Worm (Caenorhabditis elegans): Measurements from ENCODE around the gene F49E10.4.

The F49E10.4 gene

DNA sequence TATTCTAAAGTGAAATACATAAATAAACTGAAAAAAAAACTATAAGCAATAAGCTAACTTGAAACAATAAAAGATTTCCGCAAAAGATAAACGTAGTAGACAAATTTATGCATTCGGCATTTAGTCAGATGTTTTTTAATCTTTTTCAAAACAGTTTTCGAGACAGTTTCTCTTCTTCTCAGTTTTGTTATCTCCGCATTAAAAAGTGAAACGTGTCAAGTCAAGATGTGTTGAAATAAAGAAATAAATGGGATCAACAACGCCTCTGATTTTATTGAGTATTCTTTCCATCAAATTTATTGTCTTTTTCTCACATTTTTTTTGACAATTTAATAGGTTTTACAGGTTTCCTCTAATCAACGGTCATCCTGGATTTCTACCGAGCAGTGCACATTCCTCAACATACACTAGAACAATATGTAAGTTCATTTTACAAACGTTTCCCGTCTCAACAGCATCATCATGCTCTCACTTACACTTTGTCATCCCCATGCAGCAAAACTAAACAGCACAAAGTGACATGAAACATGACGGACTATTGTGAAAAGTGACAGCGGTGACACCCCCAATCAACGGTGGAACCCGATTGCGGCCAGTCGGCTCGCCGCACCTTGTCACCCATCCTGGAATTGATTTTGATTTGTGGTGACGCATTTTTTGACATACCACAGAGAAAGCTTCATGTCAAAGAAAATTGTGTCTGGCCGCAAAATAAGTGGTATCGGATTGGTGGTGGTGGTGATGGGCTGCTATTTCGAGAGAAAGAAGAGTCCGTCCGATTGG is 21.0 kb upstream of the F49E10.4 start:
- TF ChIP-seq unc-62 (GFP tag; optimal IDR thresholded peaks at IDR 0.05), result no peak

DNA sequence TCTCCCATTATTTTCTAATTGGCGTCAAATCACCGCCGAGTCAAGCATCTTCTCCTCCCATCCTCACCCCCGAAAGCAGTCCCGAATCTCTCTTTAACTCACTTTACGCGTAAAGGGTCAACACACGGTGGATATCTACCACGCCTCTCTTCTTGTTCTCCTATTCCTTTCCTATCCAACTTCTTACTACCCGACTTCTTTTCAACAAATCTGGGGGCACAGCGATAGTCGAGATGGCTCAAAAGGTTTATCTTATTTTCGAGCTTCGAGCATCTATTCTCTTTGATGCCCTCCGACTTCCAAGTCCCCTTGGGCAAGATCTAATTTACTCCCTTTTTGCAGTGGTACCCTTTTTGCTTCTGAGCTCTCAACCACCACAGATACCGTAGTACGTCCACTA is 16.5 kb upstream of the F49E10.4 start:
- TF ChIP-seq unc-62 (GFP tag; optimal IDR thresholded peaks at IDR 0.05), result no peak

DNA sequence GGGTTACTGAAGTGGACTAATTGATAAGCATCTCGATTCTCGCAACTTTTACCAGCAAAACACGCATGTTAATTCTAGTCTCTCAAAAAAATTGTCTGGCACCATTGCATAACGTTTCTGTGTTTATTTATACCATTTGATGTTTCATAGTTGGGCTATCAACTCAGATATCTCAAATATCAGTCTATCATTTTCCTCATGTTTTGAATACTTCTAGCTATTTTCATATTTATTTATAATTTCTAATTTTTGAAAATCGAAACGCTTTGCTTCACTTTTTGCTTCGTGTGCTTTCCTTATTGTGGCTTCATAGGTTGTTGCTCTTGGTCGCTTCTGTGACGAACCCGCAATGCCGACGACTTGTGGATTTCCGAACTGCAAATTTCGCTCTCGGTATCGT is 13.3 kb upstream of the F49E10.4 start, which contains the start of gene ctbp-1:
ctbp-1 (plus strand) TSS at position 301 of the 400 bp plus-strand sequence.
- no peak for TF ChIP-seq unc-62 (GFP tag; optimal IDR thresholded peaks at IDR 0.05)

DNA sequence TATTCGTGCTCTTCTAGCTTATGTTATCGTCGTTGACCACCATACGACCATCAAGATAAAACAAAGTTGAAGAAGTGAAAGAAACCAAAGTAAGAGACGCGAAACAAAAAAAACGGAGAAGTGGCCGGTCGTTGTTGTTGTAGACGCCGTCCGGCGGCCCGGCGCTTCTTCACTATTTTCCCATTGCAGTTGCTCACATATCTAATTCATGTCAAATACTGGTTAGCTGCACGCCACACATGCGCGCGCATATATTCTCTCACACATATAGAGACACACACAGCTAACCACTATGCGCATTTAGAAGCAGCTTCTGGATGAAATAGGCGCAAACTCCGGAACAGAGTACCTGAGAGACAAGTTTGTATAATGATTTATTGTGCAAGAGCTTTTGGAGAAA is 7.6 kb upstream of the F49E10.4 start:
- no peak for TF ChIP-seq unc-62 (GFP tag; optimal IDR thresholded peaks at IDR 0.05)

DNA sequence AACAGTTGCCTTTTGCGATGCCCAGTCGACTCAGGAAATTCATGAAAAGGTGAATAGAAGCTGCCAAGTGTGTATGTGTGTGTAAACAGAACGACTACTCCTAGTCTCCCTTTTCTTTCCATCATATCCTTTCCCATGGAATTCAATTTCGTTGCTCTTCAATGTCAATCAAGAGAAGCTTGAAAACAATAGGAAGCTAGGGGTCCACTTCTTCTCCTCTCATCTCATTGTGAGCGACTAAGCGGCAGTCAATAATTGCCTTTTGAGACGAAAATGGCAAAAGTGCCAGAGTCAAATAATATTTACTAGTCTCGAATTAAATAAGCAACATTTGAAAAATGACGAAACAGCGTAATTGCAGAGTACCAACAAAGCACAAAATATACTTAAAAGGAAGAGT is 6.1 kb upstream of the F49E10.4 start:
- TF ChIP-seq unc-62 (GFP tag; optimal IDR thresholded peaks at IDR 0.05), result no peak

DNA sequence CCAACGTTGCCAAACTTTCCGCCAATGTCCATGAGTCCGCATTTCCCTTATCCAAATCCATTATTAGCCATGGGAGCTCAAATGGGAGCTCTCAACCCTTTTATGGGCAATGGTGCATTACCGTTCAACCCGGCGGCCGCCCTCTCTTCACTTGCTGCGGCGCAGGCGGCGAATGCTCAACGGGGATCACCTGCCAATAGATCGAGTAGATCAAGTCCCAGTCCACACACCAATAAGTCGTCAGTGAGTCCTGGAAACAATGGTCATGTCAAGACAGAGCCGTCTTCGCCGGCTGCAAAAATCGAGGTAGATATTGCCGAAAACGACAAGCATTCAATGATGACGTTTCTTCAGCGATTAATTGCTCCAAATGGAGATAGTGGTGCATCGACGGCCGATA is 3.5 kb upstream of the F49E10.4 start:
- no peak for TF ChIP-seq unc-62 (GFP tag; optimal IDR thresholded peaks at IDR 0.05)

DNA sequence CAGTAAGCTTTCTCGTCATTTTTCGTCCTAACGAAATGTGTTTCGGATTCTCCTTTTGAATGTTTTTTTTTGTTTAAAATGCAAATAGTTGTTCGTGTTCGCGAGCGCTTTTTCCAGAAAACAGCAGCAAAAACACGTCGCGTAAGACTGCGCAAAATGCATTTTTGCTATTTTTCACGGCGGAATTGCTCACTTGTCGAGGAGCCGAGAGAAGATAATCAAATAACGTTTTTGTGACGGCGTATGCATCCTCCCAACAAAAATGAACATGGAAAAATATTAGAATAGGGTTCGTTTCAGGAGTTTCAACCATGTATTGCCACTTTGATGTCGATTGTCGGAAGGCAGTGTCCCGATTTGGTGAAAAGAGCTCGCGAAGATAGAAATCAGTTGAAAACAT is 1.4 kb downstream of the F49E10.4 start:
- no peak for TF ChIP-seq unc-62 (GFP tag; optimal IDR thresholded peaks at IDR 0.05)

DNA sequence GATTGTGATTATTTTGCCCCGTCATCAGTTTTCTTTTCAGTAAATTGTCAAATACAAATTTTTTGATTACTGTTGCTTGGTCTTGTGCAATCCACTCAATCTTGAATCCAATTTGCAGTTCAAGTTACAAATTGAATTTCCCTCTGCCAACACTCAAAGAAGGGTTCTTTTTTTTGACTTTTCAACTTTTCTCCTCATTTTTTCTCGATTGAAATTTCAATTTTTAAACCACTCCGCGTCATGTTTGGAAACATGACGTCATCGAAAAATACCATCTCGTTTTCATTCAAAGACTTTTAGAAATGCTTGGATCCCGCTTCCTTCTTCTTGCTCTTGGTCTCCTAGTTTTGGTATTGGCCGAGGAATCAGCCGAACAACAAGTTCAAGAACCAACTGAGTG is 9.9 kb downstream of the F49E10.4 start, which contains the start of gene flp-7:
flp-7 (plus strand) TSS at position 301 of the 400 bp plus-strand sequence.
- no peak for TF ChIP-seq unc-62 (GFP tag; optimal IDR thresholded peaks at IDR 0.05)

DNA sequence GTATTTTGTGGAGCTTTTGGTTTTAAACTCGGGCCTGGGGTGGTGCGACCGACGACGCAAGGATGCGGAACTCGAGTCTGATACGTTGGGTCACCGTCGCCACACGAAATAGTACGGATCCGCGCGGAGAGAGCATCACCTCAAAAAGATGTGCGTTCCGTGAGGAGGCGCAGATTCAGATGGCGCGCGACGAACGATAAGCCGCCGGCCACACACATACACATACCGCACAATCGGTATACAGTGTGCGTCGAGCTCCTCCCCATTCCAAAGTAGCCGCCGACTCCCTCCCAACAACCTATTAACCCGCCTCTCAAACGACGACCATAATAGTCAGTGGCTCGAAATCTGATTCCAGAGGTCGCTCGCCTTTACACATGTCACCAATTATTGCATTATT is 14.4 kb downstream of the F49E10.4 start, which contains the start of gene F49E10.2:
F49E10.2 (plus strand) TSS at position 301 of the 400 bp plus-strand sequence.
- no peak for TF ChIP-seq unc-62 (GFP tag; optimal IDR thresholded peaks at IDR 0.05)

DNA sequence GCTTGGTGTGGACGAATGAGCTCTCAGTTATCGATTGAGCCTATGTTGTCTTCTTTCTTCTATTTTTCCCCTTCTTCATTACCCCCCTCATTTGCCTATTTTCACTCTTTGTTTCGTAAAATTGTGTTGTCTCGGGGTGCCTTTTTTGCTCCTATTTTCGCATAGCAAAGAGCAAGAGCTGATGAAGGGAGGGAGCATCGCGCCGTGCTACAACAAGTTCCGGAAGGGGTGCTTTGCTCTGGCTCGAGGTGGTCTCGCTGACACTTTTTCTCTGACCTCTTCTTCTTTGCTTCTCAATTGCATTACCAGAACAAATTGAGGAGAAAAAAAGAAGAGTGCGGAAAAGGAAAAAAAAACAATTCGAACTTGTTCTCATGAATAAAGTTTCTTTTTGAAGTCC is 20.3 kb downstream of the F49E10.4 start:
- TF ChIP-seq unc-62 (GFP tag; optimal IDR thresholded peaks at IDR 0.05), result no peak

DNA sequence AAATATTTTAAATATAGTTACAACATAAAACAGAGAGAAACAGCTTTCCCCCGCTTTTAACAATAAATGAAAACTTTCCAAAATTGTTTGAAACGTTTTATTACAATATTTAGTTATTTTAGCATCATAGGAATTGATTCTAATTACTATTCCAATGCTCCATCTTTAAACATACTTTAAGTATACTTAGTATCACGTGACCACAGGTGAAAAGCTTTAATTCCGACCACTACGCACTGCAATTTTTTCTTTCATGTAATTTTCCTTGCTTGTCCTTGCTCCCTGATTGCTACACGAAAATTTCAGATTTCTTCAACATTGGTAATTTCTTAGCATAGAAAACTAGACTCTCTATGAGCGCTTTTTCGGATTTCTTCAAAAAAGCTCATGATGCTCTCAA is 21.4 kb downstream of the F49E10.4 start, which contains the start of gene tbc-16:
tbc-16 (plus strand) TSS at position 301 of the 400 bp plus-strand sequence.
- TF ChIP-seq unc-62 (GFP tag; optimal IDR thresholded peaks at IDR 0.05), result no peak

DNA sequence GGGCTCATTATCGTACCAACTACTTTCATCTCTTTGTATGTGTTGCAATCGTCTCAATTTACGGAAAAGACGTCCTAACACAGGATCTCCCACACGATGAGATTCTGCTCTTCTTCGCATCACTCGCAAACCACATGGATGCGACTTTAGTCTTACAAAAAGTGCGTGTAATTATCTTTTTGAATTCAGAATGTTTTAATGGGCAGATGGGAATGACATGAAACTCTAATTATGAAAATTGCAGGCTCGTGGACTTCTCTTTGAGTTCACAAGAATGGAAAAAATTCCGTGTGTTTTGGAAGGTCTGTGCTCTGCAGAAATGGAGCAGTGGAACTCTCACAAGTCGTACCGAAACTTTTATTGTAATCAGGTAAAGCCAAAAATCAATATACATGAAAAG is 25.8 kb downstream of the F49E10.4 start:
- TF ChIP-seq unc-62 (GFP tag; optimal IDR thresholded peaks at IDR 0.05), result no peak

DNA sequence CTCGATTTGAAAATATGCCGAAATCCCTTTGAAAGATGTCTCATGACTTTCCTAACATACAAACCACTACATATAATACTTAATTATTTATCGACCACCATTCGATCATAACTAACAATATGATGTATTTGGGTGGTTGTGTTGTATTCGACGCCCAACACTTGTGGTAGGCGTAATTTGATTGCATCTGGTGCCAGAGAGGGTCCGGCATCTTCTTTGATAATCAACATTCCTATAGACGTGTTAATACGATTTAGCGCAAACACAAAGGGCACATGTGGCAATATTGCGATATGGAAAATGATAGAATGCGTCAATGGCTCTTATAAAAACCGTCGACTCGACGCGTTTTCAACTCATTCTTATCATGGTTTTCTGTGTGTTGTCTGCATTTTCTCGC is 28.2 kb downstream of the F49E10.4 start:
- TF ChIP-seq unc-62 (GFP tag; optimal IDR thresholded peaks at IDR 0.05), result no peak

DNA sequence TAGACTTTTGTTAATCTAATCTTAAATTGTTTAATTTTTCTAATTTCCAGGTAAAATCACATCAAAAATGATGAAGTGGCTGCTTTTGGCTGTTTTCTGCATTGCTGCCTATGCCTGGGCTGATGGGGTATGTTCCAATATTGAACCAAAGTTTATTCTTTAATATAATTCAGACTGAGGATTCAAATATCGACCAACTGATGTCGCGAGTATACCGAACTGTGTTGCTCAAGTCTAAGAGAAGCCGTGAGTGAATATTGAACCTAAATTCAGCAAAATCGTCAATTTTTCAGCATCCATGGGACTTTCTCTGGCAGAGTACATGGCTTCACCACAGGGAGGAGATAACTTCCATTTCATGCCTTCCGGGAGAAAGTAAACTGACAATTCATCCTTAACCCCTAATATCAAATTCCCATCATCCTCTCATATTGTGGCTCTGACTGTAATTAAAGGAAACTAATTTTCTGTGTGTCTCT is 29.0 kb downstream of the F49E10.4 start, which contains the start of gene nlp-49:
nlp-49 (plus strand) TSS at position 51 of the 479 bp plus-strand sequence.
- no peak for TF ChIP-seq unc-62 (GFP tag; optimal IDR thresholded peaks at IDR 0.05)

DNA sequence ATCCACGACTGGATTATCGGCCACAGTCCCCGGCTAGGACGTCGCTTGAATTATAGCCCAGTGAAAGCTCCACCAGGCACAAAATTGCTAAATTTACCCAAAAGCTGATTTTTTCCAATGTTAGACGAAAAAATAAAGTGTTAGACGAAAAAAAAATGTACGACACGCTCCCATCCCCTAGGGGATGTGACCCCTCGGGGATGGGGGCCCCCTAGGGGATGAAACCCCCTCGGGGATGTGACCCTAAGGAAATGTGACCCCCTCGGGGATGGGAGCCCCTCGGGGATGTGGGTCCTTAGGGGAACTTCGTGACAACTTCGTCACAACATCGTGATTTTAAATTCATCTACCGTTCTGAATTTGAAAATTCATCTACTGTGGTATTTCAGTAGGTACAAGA is 30.1 kb downstream of the F49E10.4 start:
- TF ChIP-seq unc-62 (GFP tag; optimal IDR thresholded peaks at IDR 0.05), result no peak

DNA sequence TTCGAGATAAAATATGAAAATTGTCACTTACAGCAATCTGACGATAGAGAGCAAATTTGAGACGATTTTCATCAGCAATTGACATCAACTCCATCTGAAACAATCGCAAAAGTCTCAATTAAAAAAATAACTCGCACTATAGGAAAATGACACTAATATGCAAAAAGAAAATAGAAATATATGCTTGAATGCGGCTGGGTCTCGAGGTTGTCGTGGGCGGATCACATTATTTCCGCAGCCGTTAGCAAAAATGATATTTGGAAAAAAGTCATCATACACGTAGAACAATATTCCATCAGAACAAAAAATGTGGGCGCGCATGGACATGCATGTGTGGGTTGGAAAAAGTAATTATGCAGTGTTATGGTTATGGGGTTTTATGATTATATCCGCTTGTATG is 41.6 kb downstream of the F49E10.4 start, which contains the start of gene Y23B4A.1:
Y23B4A.1 (minus strand) TSS at position 101 of the 400 bp plus-strand sequence.
- TF ChIP-seq unc-62 (GFP tag; optimal IDR thresholded peaks at IDR 0.05), result no peak

DNA sequence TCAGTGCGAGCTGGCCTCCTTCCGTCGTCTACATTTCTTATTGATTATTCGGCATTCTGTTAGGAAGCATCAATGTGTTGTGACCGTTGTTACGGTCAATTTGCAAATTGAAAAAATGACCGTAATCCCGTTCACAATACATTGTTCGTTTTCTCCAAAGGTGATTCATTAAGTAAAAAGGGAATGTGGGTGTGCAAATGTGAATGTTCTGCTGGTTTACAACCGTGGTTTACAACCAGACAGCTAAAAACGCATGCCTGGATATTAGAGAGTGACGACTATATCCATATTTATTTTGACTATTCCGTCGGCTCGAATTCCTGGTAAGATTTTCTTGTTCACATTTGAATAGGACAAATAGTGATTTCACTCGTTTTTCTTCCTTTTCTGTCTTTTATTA is 43.4 kb downstream of the F49E10.4 start, which contains the start of gene capa-1:
capa-1 (plus strand) TSS at position 301 of the 400 bp plus-strand sequence.
- TF ChIP-seq unc-62 (GFP tag; optimal IDR thresholded peaks at IDR 0.05), result no peak

Data from whole organism, dauer.